Worm (Caenorhabditis elegans) whole organism, L2 larva: Measurements from ENCODE around the gene cdr-3.

Source experiments
- C34F6.9 ChIP-seq: fragments of 150-350 bp; optimal IDR thresholded peaks from 2 replicates; lab custom pipeline; 2014; ENCODE audit warnings: missing biosample characterization, missing genetic modification characterization
- F13H6.1 ChIP-seq: sonication (generic microtip); optimal IDR thresholded peaks from 2 replicates; lab custom pipeline; 2016; ENCODE audit warnings: missing genetic modification characterization, missing compliant biosample characterization
- R02D3.7 ChIP-seq: fragments of 150-350 bp; optimal IDR thresholded peaks from 2 replicates; lab custom pipeline; 2014; ENCODE audit warnings: missing biosample characterization, missing genetic modification characterization
- alr-1 ChIP-seq: fragments of 150-350 bp; optimal IDR thresholded peaks from 2 replicates; lab custom pipeline; 2014; ENCODE audit warnings: missing biosample characterization, missing genetic modification characterization
- ama-1 ChIP-seq: fragments of 150-350 bp; optimal IDR thresholded peaks from 2 replicates; lab custom pipeline; 2018; ENCODE audit warnings: inconsistent platforms
- blmp-1 ChIP-seq: sonication (generic microtip); optimal IDR thresholded peaks from 2 replicates; lab custom pipeline; 2017; ENCODE audit warnings: missing genetic modification characterization, mild to moderate bottlenecking, missing compliant biosample characterization, antibody characterized with exemption, moderate library complexity; ENCODE audit not compliant: insufficient read depth
- ceh-16 ChIP-seq: fragments of 150-350 bp; optimal IDR thresholded peaks from 2 replicates; lab custom pipeline; 2014; ENCODE audit warnings: missing biosample characterization, missing genetic modification characterization
- ceh-82 ChIP-seq: fragments of 150-350 bp; optimal IDR thresholded peaks from 2 replicates; lab custom pipeline; 2014; ENCODE audit warnings: missing biosample characterization, missing genetic modification characterization
- crh-2 ChIP-seq: sonication (generic microtip); optimal IDR thresholded peaks from 2 replicates; lab custom pipeline; 2017; ENCODE audit warnings: missing biosample characterization, missing genetic modification characterization
- dmd-4 ChIP-seq: sonication (generic microtip); optimal IDR thresholded peaks from 2 replicates; lab custom pipeline; 2017; ENCODE audit warnings: missing biosample characterization, missing genetic modification characterization
- egl-27 ChIP-seq: sonication (generic microtip); optimal IDR thresholded peaks from 3 replicates; lab custom pipeline; 2017; ENCODE audit warnings: missing biosample characterization, missing genetic modification reagents, missing genetic modification characterization
- elt-1 ChIP-seq: fragments of 150-350 bp; optimal IDR thresholded peaks from 2 replicates; lab custom pipeline; 2014; ENCODE audit warnings: missing biosample characterization, missing genetic modification characterization
- elt-3 ChIP-seq: sonication (generic microtip); optimal IDR thresholded peaks from 2 replicates; lab custom pipeline; 2017; ENCODE audit warnings: missing biosample characterization, missing genetic modification characterization
- fos-1 ChIP-seq: fragments of 150-350 bp; optimal IDR thresholded peaks from 2 replicates; lab custom pipeline; 2014; ENCODE audit warnings: missing biosample characterization, missing genetic modification characterization
- gmeb-1 ChIP-seq: fragments of 150-350 bp; optimal IDR thresholded peaks from 2 replicates; lab custom pipeline; 2014; ENCODE audit warnings: missing biosample characterization, missing genetic modification characterization
- lin-11 ChIP-seq: fragments of 150-350 bp; sonication (generic microtip); optimal IDR thresholded peaks from 2 replicates; lab custom pipeline; 2014; ENCODE audit warnings: missing biosample characterization, missing genetic modification characterization, inconsistent platforms, mixed read lengths
- lin-39 ChIP-seq: fragments of 150-350 bp; optimal IDR thresholded peaks from 2 replicates; lab custom pipeline; 2014; ENCODE audit warnings: missing biosample characterization, missing genetic modification reagents, missing genetic modification characterization
- lsy-2 ChIP-seq, 2 experiments: fragments of 150-350 bp in 1 of 2; sonication (generic microtip) in 1 of 2; optimal IDR thresholded peaks; 2 replicates each; lab custom pipeline; 2014 to 2017; ENCODE audit warnings: missing biosample characterization in 2 of 2, missing genetic modification characterization in 2 of 2
- mbf-1 ChIP-seq: sonication (generic microtip); optimal IDR thresholded peaks from 2 replicates; lab custom pipeline; 2017; ENCODE audit warnings: missing biosample characterization, missing genetic modification characterization
- mdl-1 ChIP-seq, 2 experiments: fragments of 150-350 bp in 1 of 2; sonication (generic microtip) in 1 of 2; optimal IDR thresholded peaks; 2 replicates each; lab custom pipeline; 2017; ENCODE audit warnings: missing biosample characterization in 2 of 2, missing genetic modification characterization in 2 of 2
- nhr-10 ChIP-seq: sonication (generic microtip); optimal IDR thresholded peaks from 2 replicates; lab custom pipeline; 2017; ENCODE audit warnings: missing biosample characterization, missing genetic modification characterization
- nhr-129 ChIP-seq: fragments of 150-350 bp; optimal IDR thresholded peaks from 2 replicates; lab custom pipeline; 2014; ENCODE audit warnings: missing biosample characterization, missing genetic modification characterization
- nhr-21 ChIP-seq: fragments of 150-350 bp; optimal IDR thresholded peaks from 2 replicates; lab custom pipeline; 2014; ENCODE audit warnings: missing biosample characterization, missing genetic modification characterization
- nhr-23 ChIP-seq: fragments of 150-350 bp; optimal IDR thresholded peaks from 2 replicates; lab custom pipeline; 2014; ENCODE audit warnings: missing biosample characterization, missing genetic modification reagents, missing genetic modification characterization
- nhr-237 ChIP-seq: fragments of 150-350 bp; optimal IDR thresholded peaks from 2 replicates; lab custom pipeline; 2014; ENCODE audit warnings: missing biosample characterization, missing genetic modification characterization
- nhr-25 ChIP-seq: fragments of 150-350 bp; sonication (generic microtip); optimal IDR thresholded peaks from 3 replicates; lab custom pipeline; 2014; ENCODE audit warnings: missing biosample characterization, missing genetic modification characterization
- nhr-6 ChIP-seq: fragments of 150-350 bp; optimal IDR thresholded peaks from 2 replicates; lab custom pipeline; 2014; ENCODE audit warnings: missing biosample characterization, missing genetic modification characterization
- skn-1 ChIP-seq: sonication (generic microtip); optimal IDR thresholded peaks from 2 replicates; lab custom pipeline; 2017; ENCODE audit warnings: missing biosample characterization, missing genetic modification characterization
- sma-3 ChIP-seq: sonication (generic microtip); optimal IDR thresholded peaks from 2 replicates; lab custom pipeline; 2016; ENCODE audit warnings: missing genetic modification reagents, missing genetic modification characterization, missing compliant biosample characterization
- sma-9 ChIP-seq, 2 experiments: fragments of 150-350 bp in 1 of 2; sonication (generic microtip) in 1 of 2; optimal IDR thresholded peaks; 2 replicates each; lab custom pipeline; 2014 to 2016; ENCODE audit warnings: missing genetic modification characterization in 2 of 2, mild to moderate bottlenecking in 1 of 2, missing biosample characterization in 1 of 2, missing compliant biosample characterization in 1 of 2, missing genetic modification reagents in 1 of 2, moderate library complexity in 1 of 2
- snpc-4 ChIP-seq: fragments of 150-350 bp; optimal IDR thresholded peaks from 2 replicates; lab custom pipeline; 2014; ENCODE audit warnings: missing biosample characterization, missing genetic modification characterization
- unc-39 ChIP-seq: fragments of 150-350 bp; optimal IDR thresholded peaks from 2 replicates; lab custom pipeline; 2014; ENCODE audit warnings: missing biosample characterization, missing genetic modification characterization
- unc-55 ChIP-seq: fragments of 150-350 bp; sonication (generic microtip); optimal IDR thresholded peaks from 3 replicates; lab custom pipeline; 2014; ENCODE audit warnings: missing biosample characterization, missing genetic modification reagents, missing genetic modification characterization
- unc-62 ChIP-seq: fragments of 150-350 bp; optimal IDR thresholded peaks from 2 replicates; lab custom pipeline; 2014; ENCODE audit warnings: missing biosample characterization, missing genetic modification reagents, missing genetic modification characterization

Gene cdr-3

DNA sequence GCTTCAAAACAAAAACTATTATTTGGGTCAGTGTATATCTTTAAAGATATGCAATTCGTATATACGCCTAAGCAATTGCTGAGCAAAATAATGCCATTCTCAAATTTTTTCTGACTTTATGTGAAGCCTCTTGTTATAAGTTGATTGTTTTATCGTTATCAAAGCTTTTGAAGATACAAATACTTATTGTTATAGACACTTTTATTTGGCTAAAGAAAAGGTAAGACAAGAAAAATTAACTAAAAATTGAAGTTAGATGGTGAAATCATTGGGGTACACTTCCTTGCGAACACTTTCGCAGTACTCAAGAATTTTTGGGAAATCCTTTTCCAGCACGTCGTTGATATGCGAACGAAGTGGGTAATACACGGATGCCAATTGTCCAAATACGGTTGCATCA is 4.9 kb downstream of the cdr-3 start:
- TF ChIP-seq mdl-1 (tag; optimal IDR thresholded peaks at IDR 0.05; lab: Kevin White, UChicago) = no peak
- TF ChIP-seq nhr-6 (tag; lab: Kevin White, UChicago) = no peak
- TF ChIP-seq dmd-4 (tag; lab: Kevin White, UChicago) = no peak
- TF ChIP-seq R02D3.7 (tag; lab: Kevin White, UChicago) = no peak
- no peak for TF ChIP-seq unc-39
- TF ChIP-seq ceh-16 (tag; lab: Kevin White, UChicago) = no peak
- TF ChIP-seq sma-3 (GFP tag; lab: Kevin White, UChicago) = no peak
- no peak for TF ChIP-seq lin-39 (tag; lab: Kevin White, UChicago)

- TF ChIP-seq blmp-1 (tag; lab: Kevin White, UChicago) = peak; percentile 13
- TF ChIP-seq mbf-1 (tag; lab: Kevin White, UChicago) = no peak
- TF ChIP-seq nhr-25 (tag; lab: Kevin White, UChicago) = peak; percentile 12
- TF ChIP-seq sma-9 (GFP tag; optimal IDR thresholded peaks at IDR 0.05; lab: Kevin White, UChicago) = peak; percentile 42
- TF ChIP-seq sma-9 (tag; optimal IDR thresholded peaks at IDR 0.05; lab: Kevin White, UChicago) = no peak
Measured at ce11 chrV:12411909-12412308, 5.3 kb downstream of the cdr-3 start, which contains the start of gene cdr-7. Gene cdr-7, minus strand, starts transcription at chrV:12412113.

ce11 chrV:12410416-12411001 is 6.7 kb downstream of the cdr-3 start, which contains the start of gene hrg-2:
Gene hrg-2, minus strand, starts transcription at chrV:12410513.
- TF ChIP-seq lsy-2 (tag; optimal IDR thresholded peaks at IDR 0.05; lab: Kevin White, UChicago) (peak in 1 of 2 experiments; percentile 12), nhr-129 (tag; lab: Kevin White, UChicago) (peak; percentile 96), blmp-1 (tag; lab: Kevin White, UChicago) (no peak), nhr-21 (peak; percentile 24), sma-9 (GFP tag; optimal IDR thresholded peaks at IDR 0.05; lab: Kevin White, UChicago) (peak; percentile 55), sma-9 (tag; optimal IDR thresholded peaks at IDR 0.05; lab: Kevin White, UChicago) (no peak), egl-27 (tag; lab: Kevin White, UChicago) (no peak), nhr-10 (no peak), crh-2 (tag; lab: Kevin White, UChicago) (no peak), snpc-4 (no peak), lin-11 (tag; lab: Kevin White, UChicago) (no peak), F13H6.1 (tag; lab: Kevin White, UChicago) (no peak), elt-1 (tag; lab: Kevin White, UChicago) (no peak), unc-62 (GFP tag; lab: Kevin White, UChicago) (no peak), nhr-23 (tag; lab: Kevin White, UChicago) (no peak), skn-1 (tag; lab: Kevin White, UChicago) (no peak), nhr-25 (tag; lab: Kevin White, UChicago) (peak; percentile 85), alr-1 (tag; lab: Kevin White, UChicago) (no peak), ceh-82 (tag; lab: Kevin White, UChicago) (no peak), ceh-16 (tag; lab: Kevin White, UChicago) (no peak), elt-3 (tag; lab: Kevin White, UChicago) (no peak), unc-39 (no peak)
- TF ChIP-seq, all 48 proteins: peak for 5

ce11 chrV:12408996-12409395 is 8.2 kb downstream of the cdr-3 start:
- TF ChIP-seq ama-1 (lab: Kevin White, UChicago) = no peak
- peak in 1 of 2 experiments; percentile 48 for TF ChIP-seq lsy-2 (tag; optimal IDR thresholded peaks at IDR 0.05; lab: Kevin White, UChicago)
- peak; percentile 37 for TF ChIP-seq C34F6.9 (tag; lab: Kevin White, UChicago)
- TF ChIP-seq unc-55 = peak; percentile 53
- TF ChIP-seq nhr-129 (tag; lab: Kevin White, UChicago) = peak; percentile 83
- no peak for TF ChIP-seq skn-1 (tag; lab: Kevin White, UChicago)
- peak; percentile 51 for TF ChIP-seq sma-9 (GFP tag; optimal IDR thresholded peaks at IDR 0.05; lab: Kevin White, UChicago)
- no peak for TF ChIP-seq sma-9 (tag; optimal IDR thresholded peaks at IDR 0.05; lab: Kevin White, UChicago)
- TF ChIP-seq nhr-237 (tag; lab: Kevin White, UChicago) = no peak
- peak; percentile 44 for TF ChIP-seq fos-1 (tag; lab: Kevin White, UChicago)
- TF ChIP-seq nhr-6 (tag; lab: Kevin White, UChicago) = no peak
- TF ChIP-seq nhr-23 (tag; lab: Kevin White, UChicago) = no peak
- peak; percentile 7 for TF ChIP-seq gmeb-1
- no peak for TF ChIP-seq R02D3.7 (tag; lab: Kevin White, UChicago)
